Worm (Caenorhabditis elegans) whole organism, L1 larva: ENCODE measurements around the gene lars-1.

ENCODE experiments used
- C04F5.9 ChIP-seq: sonication (generic microtip); optimal IDR thresholded peaks from 2 replicates; lab custom pipeline; 2016; ENCODE audit warnings: missing genetic modification characterization, missing compliant biosample characterization
- F16B12.6 ChIP-seq: fragments of 150-350 bp; optimal IDR thresholded peaks from 2 replicates; lab custom pipeline; 2014; ENCODE audit warnings: missing biosample characterization, missing genetic modification characterization
- aha-1 ChIP-seq: fragments of 150-350 bp; optimal IDR thresholded peaks from 2 replicates; lab custom pipeline; 2014; ENCODE audit warnings: missing biosample characterization, missing genetic modification characterization
- alr-1 ChIP-seq: fragments of 200-800 bp; sonication (Bioruptor generic); optimal IDR thresholded peaks from 2 replicates; lab custom pipeline; 2018; ENCODE audit warnings: borderline replicate concordance, mild to moderate bottlenecking, missing genetic modification characterization, missing compliant biosample characterization
- ama-1 ChIP-seq: fragments of 150-350 bp; optimal IDR thresholded peaks from 2 replicates; lab custom pipeline; 2014
- blmp-1 ChIP-seq: fragments of 150-350 bp; optimal IDR thresholded peaks from 2 replicates; lab custom pipeline; 2014; ENCODE audit warnings: missing biosample characterization, missing genetic modification characterization
- ceh-63 ChIP-seq: fragments of 200-800 bp; sonication (Bioruptor generic); optimal IDR thresholded peaks from 2 replicates; lab custom pipeline; 2018; ENCODE audit warnings: mild to moderate bottlenecking, missing genetic modification characterization, missing compliant biosample characterization
- ceh-8 ChIP-seq: fragments of 200-800 bp; sonication (Bioruptor generic); optimal IDR thresholded peaks from 2 replicates; lab custom pipeline; 2018; ENCODE audit warnings: mild to moderate bottlenecking, missing genetic modification characterization, moderate library complexity, missing compliant biosample characterization
- ceh-82 ChIP-seq, 3 experiments: fragments of 150-350 bp in 1 of 3; sonication (generic microtip) in 2 of 3; optimal IDR thresholded peaks; 2 replicates each; lab custom pipeline; 2014 to 2017; ENCODE audit warnings: missing biosample characterization in 3 of 3, missing genetic modification characterization in 3 of 3
- ces-1 ChIP-seq: fragments of 150-350 bp; optimal IDR thresholded peaks from 2 replicates; lab custom pipeline; 2014; ENCODE audit warnings: missing biosample characterization, missing genetic modification reagents, missing genetic modification characterization
- dpl-1 ChIP-seq, 3 experiments: fragments of 150-350 bp in 2 of 3; sonication (generic microtip) in 1 of 3; optimal IDR thresholded peaks; 2 replicates each; lab custom pipeline; 2014 to 2017; ENCODE audit warnings: missing biosample characterization in 3 of 3, missing genetic modification characterization in 3 of 3, missing genetic modification reagents in 3 of 3
- dsc-1 ChIP-seq: sonication (generic microtip); optimal IDR thresholded peaks from 2 replicates; lab custom pipeline; 2016; ENCODE audit warnings: mild to moderate bottlenecking, missing genetic modification characterization, missing compliant biosample characterization
- efl-1 ChIP-seq, 4 experiments: fragments of 150-350 bp; optimal IDR thresholded peaks in 3 of 4; peaks in 1 of 4; 1 replicate in 1 of 4; 2 replicates in 3 of 4; lab custom pipeline; 2014; ENCODE audit warnings: missing biosample characterization in 2 of 4, missing genetic modification characterization in 2 of 4, missing genetic modification reagents in 2 of 4
- efl-3 ChIP-seq: fragments of 200-800 bp; sonication (Bioruptor generic); optimal IDR thresholded peaks from 2 replicates; lab custom pipeline; 2018; ENCODE audit warnings: mild to moderate bottlenecking, missing genetic modification characterization, missing compliant biosample characterization
- elt-3 ChIP-seq, 6 experiments: fragments of 150-350 bp in 1 of 6; sonication (generic microtip); optimal IDR thresholded peaks; 2 replicates each; lab custom pipeline; 2017 to 2018; ENCODE audit warnings: missing biosample characterization in 6 of 6, missing genetic modification characterization in 6 of 6, inconsistent platforms in 1 of 6
- ets-5 ChIP-seq: fragments of 200-800 bp; sonication (Bioruptor generic); IDR thresholded peaks from 2 replicates; pipeline ENCODE4 v1.3.6; 2022; ENCODE audit warnings: missing genetic modification characterization, missing compliant biosample characterization
- fkh-8 ChIP-seq: sonication (generic microtip); optimal IDR thresholded peaks from 2 replicates; lab custom pipeline; 2016; ENCODE audit warnings: mild to moderate bottlenecking, missing genetic modification characterization, missing compliant biosample characterization
- hpl-2 ChIP-seq: fragments of 150-350 bp; optimal IDR thresholded peaks from 2 replicates; lab custom pipeline; 2014; ENCODE audit warnings: missing biosample characterization, missing genetic modification reagents, missing genetic modification characterization
- isw-1 ChIP-seq: fragments of 200-800 bp; sonication (Bioruptor generic); IDR thresholded peaks from 2 replicates; pipeline ENCODE4 v1.3.6; 2022; ENCODE audit warnings: missing genetic modification characterization, missing compliant biosample characterization
- lin-13 ChIP-seq: fragments of 150-350 bp; optimal IDR thresholded peaks from 2 replicates; lab custom pipeline; 2014; ENCODE audit warnings: missing biosample characterization, missing genetic modification reagents, missing genetic modification characterization
- lin-15B ChIP-seq: fragments of 150-350 bp; sonication (generic microtip); optimal IDR thresholded peaks from 3 replicates; lab custom pipeline; 2014; ENCODE audit warnings: missing biosample characterization, missing genetic modification characterization
- lin-35 ChIP-seq, 2 experiments: fragments of 150-350 bp; optimal IDR thresholded peaks; 2 replicates each; lab custom pipeline; 2014; ENCODE audit warnings: missing biosample characterization in 2 of 2, missing genetic modification characterization in 2 of 2, missing genetic modification reagents in 2 of 2
- lsy-2 ChIP-seq, 2 experiments: fragments of 150-350 bp; optimal IDR thresholded peaks; 2 replicates each; lab custom pipeline; 2014; ENCODE audit warnings: missing biosample characterization in 2 of 2, missing genetic modification characterization in 2 of 2
- mab-9 ChIP-seq: fragments of 200-800 bp; sonication (Bioruptor generic); IDR thresholded peaks from 2 replicates; pipeline ENCODE4 v1.3.6; 2022; ENCODE audit warnings: missing genetic modification reagents, missing genetic modification characterization, missing compliant biosample characterization
- mdl-1 ChIP-seq, 2 experiments: fragments of 150-350 bp; optimal IDR thresholded peaks; 2 replicates each; lab custom pipeline; 2014 to 2017; ENCODE audit warnings: missing biosample characterization in 2 of 2, missing genetic modification characterization in 2 of 2, inconsistent platforms in 1 of 2
- nhr-11 ChIP-seq: fragments of 150-350 bp; optimal IDR thresholded peaks from 2 replicates; lab custom pipeline; 2014; ENCODE audit warnings: missing biosample characterization, missing genetic modification characterization
- nhr-20 ChIP-seq: sonication (generic microtip); optimal IDR thresholded peaks from 2 replicates; lab custom pipeline; 2016; ENCODE audit warnings: mild to moderate bottlenecking, missing genetic modification characterization, missing compliant biosample characterization
- nhr-28 ChIP-seq: fragments of 150-350 bp; optimal IDR thresholded peaks from 2 replicates; lab custom pipeline; 2014; ENCODE audit warnings: missing biosample characterization, missing genetic modification characterization
- nhr-47 ChIP-seq: sonication (generic microtip); optimal IDR thresholded peaks from 2 replicates; lab custom pipeline; 2016; ENCODE audit warnings: mild to moderate bottlenecking, missing genetic modification characterization, moderate library complexity, missing compliant biosample characterization
- nhr-71 ChIP-seq: sonication (generic microtip); optimal IDR thresholded peaks from 2 replicates; lab custom pipeline; 2016; ENCODE audit warnings: mild to moderate bottlenecking, missing genetic modification characterization, moderate library complexity, missing compliant biosample characterization
- nhr-76 ChIP-seq: sonication (generic microtip); optimal IDR thresholded peaks from 2 replicates; lab custom pipeline; 2017; ENCODE audit warnings: missing biosample characterization, missing genetic modification characterization
- nhr-77 ChIP-seq: fragments of 150-350 bp; optimal IDR thresholded peaks from 2 replicates; lab custom pipeline; 2014; ENCODE audit warnings: missing biosample characterization, missing genetic modification characterization
- pqm-1 ChIP-seq: sonication (generic microtip); optimal IDR thresholded peaks from 3 replicates; lab custom pipeline; 2017; ENCODE audit warnings: missing biosample characterization, missing genetic modification characterization
- skn-1 ChIP-seq: fragments of 150-350 bp; optimal IDR thresholded peaks from 2 replicates; lab custom pipeline; 2014; ENCODE audit warnings: missing biosample characterization, missing genetic modification characterization
- snu-23 ChIP-seq: sonication (generic microtip); optimal IDR thresholded peaks from 2 replicates; lab custom pipeline; 2016; ENCODE audit warnings: missing genetic modification characterization, missing compliant biosample characterization
- sptf-1 ChIP-seq: fragments of 150-350 bp; optimal IDR thresholded peaks from 2 replicates; lab custom pipeline; 2014; ENCODE audit warnings: missing biosample characterization, missing genetic modification characterization
- swsn-7 ChIP-seq: sonication (generic microtip); optimal IDR thresholded peaks from 2 replicates; lab custom pipeline; 2016; ENCODE audit warnings: missing genetic modification characterization, missing compliant biosample characterization
- tbx-2 ChIP-seq: sonication (generic microtip); optimal IDR thresholded peaks from 2 replicates; lab custom pipeline; 2016; ENCODE audit warnings: missing genetic modification characterization, missing compliant biosample characterization
- tlp-1 ChIP-seq: fragments of 150-350 bp; optimal IDR thresholded peaks from 2 replicates; lab custom pipeline; 2014; ENCODE audit warnings: missing biosample characterization, missing genetic modification characterization
- unc-130 ChIP-seq: fragments of 150-350 bp; optimal IDR thresholded peaks from 2 replicates; lab custom pipeline; 2017; ENCODE audit warnings: missing biosample characterization, missing genetic modification characterization, inconsistent platforms
- unc-98 ChIP-seq: fragments of 200-800 bp; sonication (Bioruptor generic); IDR thresholded peaks from 2 replicates; pipeline ENCODE4 v1.3.6; 2022; ENCODE audit warnings: missing genetic modification characterization, missing compliant biosample characterization
- vab-15 ChIP-seq: sonication (generic microtip); optimal IDR thresholded peaks from 2 replicates; lab custom pipeline; 2017; ENCODE audit warnings: missing genotype, mild to moderate bottlenecking, missing genetic modification characterization, missing compliant biosample characterization
- zip-4 ChIP-seq: fragments of 200-800 bp; sonication (Bioruptor generic); optimal IDR thresholded peaks from 2 replicates; lab custom pipeline; 2018; ENCODE audit warnings: mild to moderate bottlenecking, missing genetic modification characterization, moderate library complexity, missing compliant biosample characterization
- ztf-4 ChIP-seq: fragments of 150-350 bp; optimal IDR thresholded peaks from 2 replicates; lab custom pipeline; 2014; ENCODE audit warnings: missing biosample characterization, missing genetic modification characterization

The lars-1 gene

DNA sequence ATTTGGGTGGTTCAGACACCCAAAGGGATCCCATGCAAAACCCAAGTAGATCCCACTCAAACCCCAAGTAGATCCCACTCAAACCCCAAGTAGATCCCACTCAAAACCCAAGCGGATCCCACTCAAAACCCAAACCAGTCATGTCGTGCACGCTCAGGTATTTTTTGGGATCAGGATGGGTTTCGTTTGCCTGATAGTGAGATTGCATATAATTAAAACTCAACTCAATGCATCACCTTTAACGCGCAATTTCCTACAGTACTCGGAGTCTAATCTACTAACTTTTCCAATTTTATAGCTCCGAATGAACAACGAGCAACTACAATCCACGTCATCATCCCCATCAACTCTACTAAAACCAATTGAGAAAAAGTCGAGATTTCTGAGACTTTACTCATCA lies 22.6 kb upstream of the lars-1 start, which contains the start of gene phlp-2:
Gene phlp-2, plus strand, starts transcription at position 301 of the 400 bp plus-strand sequence.
- TF ChIP-seq swsn-7 (tag; lab: Kevin White, UChicago) = no peak
- no peak for TF ChIP-seq lin-13
- no peak for TF ChIP-seq C04F5.9
- no peak for TF ChIP-seq efl-3 (GFP tag; lab: Kevin White, UChicago)

DNA sequence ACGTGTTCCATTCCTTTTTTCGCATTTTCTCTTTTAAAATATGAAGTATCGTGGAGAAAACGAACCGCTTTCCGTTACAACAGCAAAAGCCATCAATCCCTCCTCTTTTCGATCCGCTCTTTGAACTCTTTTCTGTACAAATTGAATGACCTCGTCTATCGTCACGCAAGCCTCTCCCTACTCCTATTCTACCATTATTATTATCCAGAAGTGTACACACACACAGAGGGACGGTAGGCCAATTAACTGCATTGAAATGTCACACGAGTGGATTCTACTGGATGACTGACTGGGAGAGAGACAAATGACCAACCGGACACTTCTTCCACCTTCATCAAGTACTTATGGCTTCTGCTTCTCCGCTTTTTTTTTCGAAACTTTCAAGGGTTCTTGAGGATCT lies 21.6 kb upstream of the lars-1 start:
- TF ChIP-seq sptf-1 (tag; lab: Kevin White, UChicago) = no peak
- TF ChIP-seq unc-130 (tag; lab: Kevin White, UChicago) = no peak
- peak; percentile 29 for TF ChIP-seq blmp-1 (tag; lab: Kevin White, UChicago)
- TF ChIP-seq nhr-76 = no peak
- TF ChIP-seq vab-15 = no peak
- no peak for TF ChIP-seq unc-98
- TF ChIP-seq efl-3 (GFP tag; lab: Kevin White, UChicago) = no peak
- no peak for TF ChIP-seq nhr-71 (tag; lab: Kevin White, UChicago)
- TF ChIP-seq pqm-1 (tag; lab: Kevin White, UChicago) = no peak

DNA sequence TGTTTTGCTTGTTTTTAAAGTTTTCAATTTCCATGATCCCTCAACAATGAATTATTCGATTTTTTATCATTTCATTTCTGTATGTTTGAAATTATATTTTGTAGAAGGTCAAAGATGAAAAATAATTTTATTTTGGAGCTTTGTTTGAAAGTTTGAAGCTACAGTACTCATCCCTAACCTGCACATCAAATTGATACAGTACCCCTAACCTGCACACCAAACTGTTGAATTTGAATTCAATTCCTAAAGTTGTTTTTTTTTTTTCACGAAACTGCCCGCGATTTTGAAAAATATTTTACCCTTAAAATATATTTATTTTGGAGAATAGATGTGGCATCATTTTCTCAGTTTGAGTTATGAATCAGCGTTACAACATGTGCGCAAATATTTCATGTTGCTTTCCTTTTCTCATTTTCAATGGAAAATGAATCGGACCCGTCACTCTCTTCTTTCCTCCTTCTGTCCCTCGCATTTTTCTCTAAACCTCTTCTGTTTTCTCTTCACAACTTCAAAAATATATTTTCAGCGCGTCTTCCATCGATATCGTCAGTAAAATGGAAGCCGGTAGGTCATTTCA lies 19.2 kb upstream of the lars-1 start, which contains the start of gene R74.8:
Gene R74.8, plus strand, starts transcription at position 527 of the 577 bp plus-strand sequence.
- TF ChIP-seq tlp-1 (tag; lab: Kevin White, UChicago) (no peak), lin-15B (tag; lab: Kevin White, UChicago) (no peak), ceh-63 (GFP tag; lab: Kevin White, UChicago) (no peak), ces-1 (no peak), nhr-28 (tag; lab: Kevin White, UChicago) (no peak), nhr-11 (tag; lab: Kevin White, UChicago) (no peak), nhr-20 (tag; lab: Kevin White, UChicago) (no peak), lin-35 (GFP tag; optimal IDR thresholded peaks at IDR 0.05; lab: Kevin White, UChicago) (no peak), lsy-2 (tag; optimal IDR thresholded peaks at IDR 0.05; lab: Kevin White, UChicago) (peak in 1 of 2 experiments; percentile 63), zip-4 (GFP tag; lab: Kevin White, UChicago) (no peak), tbx-2 (tag; lab: Kevin White, UChicago) (no peak), blmp-1 (tag; lab: Kevin White, UChicago) (peak; percentile 28), isw-1 (no peak), sptf-1 (tag; lab: Kevin White, UChicago) (no peak), alr-1 (no peak), nhr-77 (tag; lab: Kevin White, UChicago) (no peak)
- TF ChIP-seq, all 84 proteins: peak for 2

DNA sequence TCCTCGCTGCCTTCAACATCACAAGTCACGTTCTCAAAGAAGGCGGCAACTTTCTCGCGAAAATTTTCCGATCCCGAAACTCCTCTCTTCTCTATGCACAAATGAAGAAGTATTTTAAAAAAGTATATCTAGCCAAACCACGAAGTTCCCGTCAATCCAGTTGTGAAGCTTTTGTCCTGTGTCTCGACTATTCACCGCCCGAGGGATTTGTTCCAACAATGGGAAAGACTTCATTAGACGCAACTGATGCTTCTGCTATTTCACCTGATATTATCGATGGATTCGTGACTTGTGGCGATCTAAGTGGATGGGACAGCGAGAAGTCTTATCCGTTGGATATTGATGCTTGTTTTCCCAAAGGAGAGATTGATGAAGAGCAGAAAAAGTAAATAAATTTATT lies 18.4 kb upstream of the lars-1 start:
- TF ChIP-seq elt-3 (tag; optimal IDR thresholded peaks at IDR 0.05; lab: Kevin White, UChicago) (no peak), nhr-47 (tag; lab: Kevin White, UChicago) (no peak), vab-15 (no peak), dsc-1 (no peak), mdl-1 (tag; optimal IDR thresholded peaks at IDR 0.05; lab: Kevin White, UChicago) (no peak), nhr-71 (tag; lab: Kevin White, UChicago) (no peak), aha-1 (tag; lab: Kevin White, UChicago) (no peak)

DNA sequence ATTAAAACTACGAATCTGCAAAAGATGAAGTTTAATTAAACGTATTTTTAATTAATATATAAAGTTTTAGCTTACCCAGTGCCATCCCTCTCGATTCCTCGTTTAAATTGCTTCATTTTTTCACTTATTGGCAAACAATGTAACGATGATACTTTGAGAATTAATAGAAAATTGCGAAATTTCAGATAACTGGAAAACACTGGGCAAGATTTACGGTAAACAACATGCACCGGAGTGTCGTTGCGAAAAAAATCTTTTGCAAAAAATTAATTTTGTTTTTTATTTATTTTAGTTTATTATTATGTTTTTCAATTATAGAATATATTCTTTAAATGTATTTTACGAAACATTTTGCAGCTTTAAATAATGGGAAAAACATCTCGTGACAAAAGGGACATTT lies 17.5 kb upstream of the lars-1 start, which contains the start of the genes pelo-1 and R74.7:
Gene pelo-1, minus strand, starts transcription at position 151 of the 400 bp plus-strand sequence.
Gene R74.7, plus strand, starts transcription at position 358 of the 400 bp plus-strand sequence.
- peak in 1 of 3 experiments; percentile 29 for TF ChIP-seq dpl-1 (GFP tag; optimal IDR thresholded peaks at IDR 0.05; lab: Kevin White, UChicago)
- TF ChIP-seq nhr-20 (tag; lab: Kevin White, UChicago) = peak; percentile 1
- peak; percentile 82 for TF ChIP-seq zip-4 (GFP tag; lab: Kevin White, UChicago)
- no peak for TF ChIP-seq tbx-2 (tag; lab: Kevin White, UChicago)
- TF ChIP-seq blmp-1 (tag; lab: Kevin White, UChicago) = peak; percentile 29
- TF ChIP-seq lin-13 = no peak
- no peak for TF ChIP-seq nhr-11 (tag; lab: Kevin White, UChicago)
- peak; percentile 19 to 33 for TF ChIP-seq efl-1 (optimal IDR thresholded peaks at IDR 0.05; lab: Kevin White, UChicago)
- peak in 1 of 2 experiments; percentile 25 for TF ChIP-seq efl-1 (GFP tag; optimal IDR thresholded peaks at IDR 0.05 in 1 of 2; lab: Kevin White, UChicago)
- peak in 2 of 3 experiments; percentile 11 to 38 for TF ChIP-seq ceh-82 (tag; optimal IDR thresholded peaks at IDR 0.05; lab: Kevin White, UChicago)
- peak; percentile 18 for TF ChIP-seq snu-23 (GFP tag; lab: Kevin White, UChicago)
- no peak for TF ChIP-seq hpl-2 (GFP tag; lab: Kevin White, UChicago)
- TF ChIP-seq ets-5 (GFP tag; lab: Robert Waterston, UW) = no peak
- no peak for TF ChIP-seq mab-9 (GFP tag; lab: Robert Waterston, UW)
- TF ChIP-seq ama-1 (lab: Kevin White, UChicago) = no peak
- TF ChIP-seq ztf-4 (tag; lab: Kevin White, UChicago) = no peak
- peak in 1 of 2 experiments; percentile 47 for TF ChIP-seq lin-35 (GFP tag; optimal IDR thresholded peaks at IDR 0.05; lab: Kevin White, UChicago)
- TF ChIP-seq F16B12.6 (tag; lab: Kevin White, UChicago) = no peak
- peak; percentile 21 for TF ChIP-seq lin-15B (tag; lab: Kevin White, UChicago)
- TF ChIP-seq skn-1 (tag; lab: Kevin White, UChicago) = peak; percentile 79
- peak; percentile 36 for TF ChIP-seq fkh-8 (tag; lab: Kevin White, UChicago)
- TF ChIP-seq ceh-8 (GFP tag; lab: Kevin White, UChicago) = no peak
- peak; percentile 41 for TF ChIP-seq nhr-71 (tag; lab: Kevin White, UChicago)
